Worm (Caenorhabditis elegans): ENCODE results near the gene B0250.5.

- no peak for TF ChIP-seq zip-8 (tag; optimal IDR thresholded peaks at IDR 0.05)
- no peak for TF ChIP-seq nhr-237 (tag; optimal IDR thresholded peaks at IDR 0.05)
- TF ChIP-seq unc-62 (GFP tag; optimal IDR thresholded peaks at IDR 0.05) = no peak
- no peak for TF ChIP-seq lin-13 (tag; optimal IDR thresholded peaks at IDR 0.05)
- TF ChIP-seq nhr-28 (tag; optimal IDR thresholded peaks at IDR 0.05) = no peak
- no peak for TF ChIP-seq ceh-39 (tag; optimal IDR thresholded peaks at IDR 0.05)
Measured at ce11 chrV:20464778-20465177, 28.9 kb upstream of the B0250.5 start.
